Worm (Caenorhabditis elegans): ENCODE results near the gene Y42A5A.5.

- TF ChIP-seq ztf-29 (GFP tag; IDR thresholded peaks at IDR 0.05) (no peak), ztf-23 (GFP tag; IDR thresholded peaks at IDR 0.05) (no peak), cog-1 (tag; optimal IDR thresholded peaks at IDR 0.05) (no peak), T22C8.4 (GFP tag; IDR thresholded peaks at IDR 0.05) (no peak)
Measured at ce11 chrV:11155553-11155952, 46.0 kb upstream of the Y42A5A.5 start, which contains the start of gene srg-38.
